Fruit fly (Drosophila melanogaster) whole organism, pupa: ENCODE results near the gene Trs23.

ENCODE experiments used
- CG10348 ChIP-seq: fragments of 200-800 bp; sonication (Bioruptor generic); IDR thresholded peaks from 2 replicates; pipeline ENCODE4 v1.3.6; 2022; ENCODE audit warnings: missing biosample characterization, missing genetic modification characterization
- CG12605 ChIP-seq: fragments of 200-800 bp; sonication (Bioruptor generic); IDR thresholded peaks from 2 replicates; pipeline ENCODE4 v1.3.6; 2022; ENCODE audit warnings: missing biosample characterization, missing genetic modification characterization
- CG9948 ChIP-seq: fragments of 200-800 bp; sonication (Bioruptor generic); optimal IDR thresholded peaks from 2 replicates; lab custom pipeline; 2018; ENCODE audit warnings: missing biosample characterization, mild to moderate bottlenecking, missing genetic modification characterization, moderate library complexity

dm6 chr2L:8707522-8707921, 21.5 kb downstream of the Trs23 start:
- TF ChIP-seq CG9948 (tag; lab: Kevin White, UChicago) (no peak), CG12605 (GFP tag; lab: Robert Waterston, UW) (no peak), CG10348 (GFP tag; lab: Robert Waterston, UW) (no peak)
